Fruit fly (Drosophila melanogaster) whole organism, embryonic: ENCODE measurements around the gene Eig71Eg.

Source experiments
- CG10147 ChIP-seq: fragments of 200-800 bp; sonication (Bioruptor generic); optimal IDR thresholded peaks from 2 replicates; lab custom pipeline; 2019; ENCODE audit warnings: missing biosample characterization, mild to moderate bottlenecking, missing genetic modification characterization, moderate library complexity
- CG10209 ChIP-seq: fragments of 200-800 bp; sonication (Bioruptor generic); optimal IDR thresholded peaks from 3 replicates; lab custom pipeline; 2017; ENCODE audit warnings: missing biosample characterization, mild to moderate bottlenecking, missing genetic modification characterization, missing genetic modification reagents
- CG13894 ChIP-seq: fragments of 200-800 bp; sonication (Bioruptor generic); optimal IDR thresholded peaks from 3 replicates; lab custom pipeline; 2018; ENCODE audit warnings: missing biosample characterization, mild to moderate bottlenecking, missing genetic modification characterization, moderate library complexity
- CG16813 ChIP-seq: fragments of 200-800 bp; sonication (Bioruptor generic); IDR thresholded peaks from 3 replicates; pipeline ENCODE4 v1.3.6; 2022; ENCODE audit warnings: missing biosample characterization, missing genetic modification characterization; ENCODE audit not compliant: partially characterized antibody
- CG17802 ChIP-seq: fragments of 200-800 bp; sonication (Bioruptor generic); optimal IDR thresholded peaks from 2 replicates; lab custom pipeline; 2018; ENCODE audit warnings: missing biosample characterization, mild to moderate bottlenecking, missing genetic modification characterization, moderate library complexity
- CG1832 ChIP-seq: fragments of 200-800 bp; sonication (Bioruptor generic); optimal IDR thresholded peaks from 2 replicates; lab custom pipeline; 2017; ENCODE audit warnings: missing biosample characterization, mild to moderate bottlenecking, missing genetic modification characterization, inconsistent platforms
- CG18599 ChIP-seq: fragments of 200-800 bp; sonication (Bioruptor generic); optimal IDR thresholded peaks from 3 replicates; lab custom pipeline; 2017; ENCODE audit warnings: missing biosample characterization, missing genetic modification characterization, mild to moderate bottlenecking, moderate library complexity, missing genetic modification reagents
- CG33213 ChIP-seq: fragments of 200-800 bp; sonication (Bioruptor generic); optimal IDR thresholded peaks from 3 replicates; lab custom pipeline; 2016; ENCODE audit warnings: missing biosample characterization, missing genetic modification characterization
- CG4328 ChIP-seq: fragments of 200-800 bp; sonication (Bioruptor generic); optimal IDR thresholded peaks from 3 replicates; lab custom pipeline; 2017; ENCODE audit warnings: missing biosample characterization, missing genetic modification reagents, missing genetic modification characterization
- CG4820 ChIP-seq: fragments of 200-800 bp; sonication (Bioruptor generic); optimal IDR thresholded peaks from 3 replicates; lab custom pipeline; 2016; ENCODE audit warnings: missing biosample characterization, missing genetic modification characterization
- CG6272 ChIP-seq: fragments of 200-800 bp; sonication (Bioruptor generic); IDR thresholded peaks from 2 replicates; pipeline ENCODE4 v1.3.6; 2022; ENCODE audit warnings: missing biosample characterization, missing genetic modification characterization
- CG7928 ChIP-seq: fragments of 200-800 bp; sonication (Bioruptor generic); optimal IDR thresholded peaks from 2 replicates; lab custom pipeline; 2017; ENCODE audit warnings: missing biosample characterization, mild to moderate bottlenecking, missing genetic modification characterization
- CG8359 ChIP-seq: fragments of 200-800 bp; sonication (Bioruptor generic); optimal IDR thresholded peaks from 2 replicates; lab custom pipeline; 2017; ENCODE audit warnings: missing biosample characterization, mild to moderate bottlenecking, missing genetic modification characterization, borderline replicate concordance
- CG9727 ChIP-seq: fragments of 200-800 bp; sonication (Bioruptor generic); optimal IDR thresholded peaks from 3 replicates; lab custom pipeline; 2017; ENCODE audit warnings: missing biosample characterization, mild to moderate bottlenecking, missing genetic modification characterization
- CG9797 ChIP-seq: fragments of 200-800 bp; sonication (Bioruptor generic); optimal IDR thresholded peaks from 3 replicates; lab custom pipeline; 2018; ENCODE audit warnings: missing biosample characterization, mild to moderate bottlenecking, missing genetic modification characterization
- Dref ChIP-seq: fragments of 200-800 bp; sonication (Bioruptor generic); IDR thresholded peaks from 2 replicates; pipeline ENCODE4 v1.3.6; 2022; ENCODE audit warnings: missing biosample characterization, missing genetic modification characterization
- Eip74EF ChIP-seq, 2 experiments: fragments of 200-800 bp in 1 of 2; fragments of >200 bp in 1 of 2; sonication (Bioruptor generic) in 1 of 2; optimal IDR thresholded peaks; 2 replicates each; lab custom pipeline; 2017 to 2019; ENCODE audit warnings: missing biosample characterization in 2 of 2, missing genetic modification characterization in 2 of 2, mild to moderate bottlenecking in 1 of 2, moderate library complexity in 1 of 2
- Ets65A ChIP-seq: fragments of 200-800 bp; sonication (Bioruptor generic); peaks from one replicate; lab custom pipeline; 2016; ENCODE audit warnings: missing biosample characterization, missing genetic modification characterization
- Fer3 ChIP-seq: fragments of 200-800 bp; sonication (Bioruptor generic); optimal IDR thresholded peaks from 2 replicates; lab custom pipeline; 2018; ENCODE audit warnings: missing biosample characterization, mild to moderate bottlenecking, missing genetic modification characterization, moderate library complexity
- Lim3 ChIP-seq: fragments of 200-800 bp; sonication (Bioruptor generic); IDR thresholded peaks from 2 replicates; pipeline ENCODE4 v1.3.6; 2022; ENCODE audit warnings: missing biosample characterization, missing genetic modification characterization
- MBD-R2 ChIP-seq: fragments of 200-800 bp; sonication (Bioruptor generic); IDR thresholded peaks from 2 replicates; pipeline ENCODE4 v1.3.6; 2022; ENCODE audit warnings: missing biosample characterization, missing genetic modification characterization
- Mad ChIP-seq: fragments of 200-800 bp; sonication (Bioruptor generic); optimal IDR thresholded peaks from 2 replicates; lab custom pipeline; 2016; ENCODE audit warnings: missing biosample characterization, missing genetic modification characterization
- Med ChIP-seq: fragments of 200-800 bp; sonication (Bioruptor generic); peaks from one replicate; lab custom pipeline; 2016; ENCODE audit warnings: missing biosample characterization, missing genetic modification characterization, mild to moderate bottlenecking, inconsistent platforms, moderate library complexity
- NFAT ChIP-seq: fragments of 200-800 bp; sonication (Bioruptor generic); IDR thresholded peaks from 2 replicates; pipeline ENCODE4 v1.3.6; 2022; ENCODE audit warnings: missing biosample characterization, missing genetic modification characterization
- Neu2 ChIP-seq: fragments of 200-800 bp; sonication (Bioruptor generic); optimal IDR thresholded peaks from 3 replicates; lab custom pipeline; 2016; ENCODE audit warnings: missing biosample characterization, missing genetic modification characterization, borderline replicate concordance
- Ptx1 ChIP-seq: fragments of 200-800 bp; sonication (Bioruptor generic); IDR thresholded peaks from 2 replicates; pipeline ENCODE4 v1.3.6; 2022; ENCODE audit warnings: missing biosample characterization, missing genetic modification characterization
- Rx ChIP-seq: fragments of 200-800 bp; sonication (Bioruptor generic); IDR thresholded peaks from 2 replicates; pipeline ENCODE4 v1.3.6; 2022; ENCODE audit warnings: missing biosample characterization, missing genetic modification characterization
- Side ChIP-seq: fragments of 200-800 bp; sonication (Bioruptor generic); optimal IDR thresholded peaks from 2 replicates; lab custom pipeline; 2016; ENCODE audit warnings: missing biosample characterization, missing genetic modification characterization
- ap ChIP-seq: fragments of 200-800 bp; sonication (Bioruptor generic); IDR thresholded peaks from 2 replicates; pipeline ENCODE4 v1.3.6; 2022; ENCODE audit warnings: missing biosample characterization, missing genetic modification characterization
- cg ChIP-seq: fragments of 200-800 bp; sonication (Bioruptor generic); optimal IDR thresholded peaks from 3 replicates; lab custom pipeline; 2019; ENCODE audit warnings: missing biosample characterization, mild to moderate bottlenecking, missing genetic modification characterization, moderate library complexity
- dimm ChIP-seq: fragments of 200-800 bp; sonication (Bioruptor generic); IDR thresholded peaks from 2 replicates; pipeline ENCODE4 v1.3.6; 2022; ENCODE audit warnings: missing biosample characterization, missing genetic modification characterization
- en ChIP-seq: fragments of 200-800 bp; sonication (Bioruptor generic); optimal IDR thresholded peaks from 2 replicates; lab custom pipeline; 2016; ENCODE audit warnings: missing biosample characterization, missing genetic modification characterization
- fd102C ChIP-seq: fragments of 200-800 bp; sonication (Bioruptor generic); optimal IDR thresholded peaks from 2 replicates; lab custom pipeline; 2018; ENCODE audit warnings: missing biosample characterization, mild to moderate bottlenecking, missing genetic modification characterization, moderate library complexity
- gsb-n ChIP-seq: fragments of 200-800 bp; sonication (Bioruptor generic); optimal IDR thresholded peaks from 3 replicates; lab custom pipeline; 2018; ENCODE audit warnings: missing biosample characterization, mild to moderate bottlenecking, missing genetic modification characterization
- insv ChIP-seq, 2 experiments: fragments of 200-800 bp; sonication (Bioruptor generic); optimal IDR thresholded peaks; 3 replicates each; lab custom pipeline; 2016 to 2018; ENCODE audit warnings: missing biosample characterization in 2 of 2, missing genetic modification characterization in 2 of 2
- lab ChIP-seq: fragments of 200-800 bp; sonication (Bioruptor generic); optimal IDR thresholded peaks from 3 replicates; lab custom pipeline; 2017; ENCODE audit warnings: missing biosample characterization, missing genetic modification characterization, mild to moderate bottlenecking, moderate library complexity, missing genetic modification reagents
- lilli ChIP-seq: fragments of 200-800 bp; sonication (Bioruptor generic); optimal IDR thresholded peaks from 3 replicates; lab custom pipeline; 2016; ENCODE audit warnings: missing biosample characterization, missing genetic modification characterization
- mirr ChIP-seq: fragments of 200-800 bp; sonication (Bioruptor generic); optimal IDR thresholded peaks from 3 replicates; lab custom pipeline; 2018; ENCODE audit warnings: missing biosample characterization, mild to moderate bottlenecking, missing genetic modification characterization
- nau ChIP-seq: fragments of 200-800 bp; sonication (Bioruptor generic); optimal IDR thresholded peaks from 3 replicates; lab custom pipeline; 2017; ENCODE audit warnings: missing biosample characterization, mild to moderate bottlenecking, missing genetic modification characterization, missing genetic modification reagents
- oc ChIP-seq: fragments of 200-800 bp; sonication (Bioruptor generic); optimal IDR thresholded peaks from 2 replicates; lab custom pipeline; 2018; ENCODE audit warnings: missing biosample characterization, mild to moderate bottlenecking, missing genetic modification characterization, moderate library complexity
- prd ChIP-seq, 3 experiments: fragments of >200 bp in 2 of 3; fragments of 200-800 bp in 1 of 3; sonication (Bioruptor generic) in 1 of 3; optimal IDR thresholded peaks in 2 of 3; IDR thresholded peaks in 1 of 3; 2 replicates in 2 of 3; 3 replicates in 1 of 3; pipeline versions ENCODE4 v1.3.6 to Lab custom; 2017 to 2022; ENCODE audit warnings: missing biosample characterization in 1 of 3, missing genetic modification characterization in 1 of 3
- pzg ChIP-seq: fragments of 200-800 bp; sonication (Bioruptor generic); optimal IDR thresholded peaks from 3 replicates; lab custom pipeline; 2018; ENCODE audit warnings: missing biosample characterization, mild to moderate bottlenecking, missing genetic modification characterization, moderate library complexity
- sd ChIP-seq: fragments of 200-800 bp; sonication (Bioruptor generic); optimal IDR thresholded peaks from 3 replicates; lab custom pipeline; 2018; ENCODE audit warnings: missing biosample characterization, mild to moderate bottlenecking, missing genetic modification characterization, moderate library complexity
- sima ChIP-seq: fragments of 200-800 bp; sonication (Bioruptor generic); optimal IDR thresholded peaks from 2 replicates; lab custom pipeline; 2016; ENCODE audit warnings: missing biosample characterization, missing genetic modification characterization
- sob ChIP-seq: fragments of 200-800 bp; sonication (Bioruptor generic); IDR thresholded peaks from 2 replicates; pipeline ENCODE4 v1.3.6; 2022; ENCODE audit warnings: missing biosample characterization, missing genetic modification characterization
- sug ChIP-seq: fragments of 200-800 bp; optimal IDR thresholded peaks from 2 replicates; lab custom pipeline; 2019; ENCODE audit warnings: missing biosample characterization, mild to moderate bottlenecking, missing genetic modification characterization, moderate library complexity
- tgo ChIP-seq: fragments of 200-800 bp; sonication (Bioruptor generic); IDR thresholded peaks from 3 replicates; pipeline ENCODE4 v1.3.6; 2022; ENCODE audit warnings: missing biosample characterization, missing genetic modification characterization
- tna ChIP-seq: fragments of 200-800 bp; sonication (Bioruptor generic); IDR thresholded peaks from 2 replicates; pipeline ENCODE4 v1.3.6; 2022; ENCODE audit warnings: missing biosample characterization, missing genetic modification characterization; ENCODE audit not compliant: partially characterized antibody
- twi ChIP-seq: fragments of 200-800 bp; optimal IDR thresholded peaks from 2 replicates; lab custom pipeline; 2019; ENCODE audit warnings: missing biosample characterization, mild to moderate bottlenecking, missing genetic modification characterization, moderate library complexity
- wdn ChIP-seq: fragments of 200-800 bp; sonication (Bioruptor generic); IDR thresholded peaks from 2 replicates; pipeline ENCODE4 v1.3.6; 2022; ENCODE audit warnings: missing biosample characterization, missing genetic modification characterization

Eig71Eg gene

dm6 chr3L:15616900-15617299 is 40.5 kb upstream of the Eig71Eg start (continued):
- no peak for TF ChIP-seq CG7928 (GFP tag; lab: Kevin White, UChicago)
- TF ChIP-seq twi (tag; lab: Kevin White, UChicago) = no peak
- TF ChIP-seq CG4328 (GFP tag; lab: Kevin White, UChicago) = no peak
- TF ChIP-seq Rx (GFP tag; lab: Robert Waterston, UW) = no peak
- no peak for TF ChIP-seq prd (optimal IDR thresholded peaks at IDR 0.05; lab: Kevin White, UChicago)
- TF ChIP-seq prd (GFP tag; IDR thresholded peaks at IDR 0.05; lab: Robert Waterston, UW) = no peak
- TF ChIP-seq CG16813 (GFP tag; lab: Robert Waterston, UW) = no peak
- no peak for TF ChIP-seq gsb-n
- peak; percentile 69 for TF ChIP-seq mirr (GFP tag; lab: Kevin White, UChicago)
- 0 out of 2 replicates have a peak, but pooled peaks have one; percentile 5 for TF ChIP-seq CG6272 (GFP tag; lab: Robert Waterston, UW)
- no peak for TF ChIP-seq ap
- TF ChIP-seq Side (GFP tag; lab: Kevin White, UChicago) = no peak
- no peak for TF ChIP-seq CG9727 (GFP tag; lab: Kevin White, UChicago)
- TF ChIP-seq CG10147 (GFP tag; lab: Kevin White, UChicago) = no peak
- no peak for TF ChIP-seq dimm (GFP tag; lab: Robert Waterston, UW)
- TF ChIP-seq CG9797 (GFP tag; lab: Kevin White, UChicago) = no peak
- TF ChIP-seq Ptx1 = no peak
- no peak for TF ChIP-seq CG17802 (tag; lab: Kevin White, UChicago)
- TF ChIP-seq CG18599 = peak; percentile 30
- TF ChIP-seq pzg = no peak
- no peak for TF ChIP-seq lilli
- TF ChIP-seq insv (GFP tag; optimal IDR thresholded peaks at IDR 0.05; lab: Kevin White, UChicago) = no peak
- no peak for TF ChIP-seq CG8359 (GFP tag; lab: Kevin White, UChicago)
- TF ChIP-seq Dref (GFP tag; lab: Robert Waterston, UW) = no peak
- no peak for TF ChIP-seq sug (tag; lab: Kevin White, UChicago)
- TF ChIP-seq cg (GFP tag; lab: Kevin White, UChicago) = no peak
- TF ChIP-seq MBD-R2 (GFP tag; lab: Robert Waterston, UW) = 0 out of 2 replicates have a peak, but pooled peaks have one; percentile 11
- TF ChIP-seq Neu2 = no peak
- peak; percentile 5; the same call in 1 of the 2 replicates for TF ChIP-seq sob (GFP tag; lab: Robert Waterston, UW)
- peak; percentile 14 for TF ChIP-seq lab (GFP tag; lab: Kevin White, UChicago)
- TF ChIP-seq en (GFP tag; lab: Kevin White, UChicago) = no peak
- TF ChIP-seq wdn (GFP tag; lab: Robert Waterston, UW) = 0 out of 2 replicates have a peak, but pooled peaks have one; percentile 8
- no peak for TF ChIP-seq CG33213
- TF ChIP-seq Mad = no peak
- no peak for TF ChIP-seq sima
- TF ChIP-seq CG10209 (GFP tag; lab: Kevin White, UChicago) = no peak
- peak; percentile 18 for TF ChIP-seq CG1832
- no peak for TF ChIP-seq sd (tag; lab: Kevin White, UChicago)
- TF ChIP-seq Ets65A = peak; percentile 80
- TF ChIP-seq CG13894 (tag; lab: Kevin White, UChicago) = peak; percentile 83
- TF ChIP-seq tgo (GFP tag; lab: Robert Waterston, UW) = no peak
- TF ChIP-seq fd102C (GFP tag; lab: Kevin White, UChicago) = no peak
- TF ChIP-seq Eip74EF (GFP tag; optimal IDR thresholded peaks at IDR 0.05; lab: Kevin White, UChicago) = no peak
- TF ChIP-seq CG4820 (GFP tag; lab: Kevin White, UChicago) = no peak
- TF ChIP-seq Fer3 (tag; lab: Kevin White, UChicago) = no peak
- TF ChIP-seq tna (GFP tag; lab: Robert Waterston, UW) = no peak
- TF ChIP-seq Lim3 (GFP tag; lab: Robert Waterston, UW) = no peak
- no peak for TF ChIP-seq oc (tag; lab: Kevin White, UChicago)
- TF ChIP-seq Med (GFP tag; lab: Kevin White, UChicago) = peak; percentile 81
- no peak for TF ChIP-seq nau (GFP tag; lab: Kevin White, UChicago)
- 0 out of 2 replicates have a peak, but pooled peaks have one; percentile 23 for TF ChIP-seq NFAT (GFP tag; lab: Robert Waterston, UW)
